Worm (Caenorhabditis elegans): ENCODE data around the gene inx-5.

The inx-5 gene

ce11 chrX:8302299-8302698 lies at the start of gene inx-5:
Gene inx-5, minus strand, starts transcription at chrX:8302399.
- no peak for TF ChIP-seq drap-1 (GFP tag; optimal IDR thresholded peaks at IDR 0.05)

- no peak for TF ChIP-seq sem-2 (GFP tag; optimal IDR thresholded peaks at IDR 0.05)
- TF ChIP-seq ces-1 (GFP tag; optimal IDR thresholded peaks at IDR 0.05): no peak
- TF ChIP-seq blmp-1 (tag; optimal IDR thresholded peaks at IDR 0.05): no peak
- no peak for TF ChIP-seq lin-13 (tag; optimal IDR thresholded peaks at IDR 0.05)
- no peak for TF ChIP-seq ztf-11 (tag; optimal IDR thresholded peaks at IDR 0.05)
- no peak for TF ChIP-seq mab-5 (tag; optimal IDR thresholded peaks at IDR 0.05)
- no peak for TF ChIP-seq zip-8 (tag; optimal IDR thresholded peaks at IDR 0.05)
- no peak for TF ChIP-seq flh-1 (GFP tag; optimal IDR thresholded peaks at IDR 0.05)
- no peak for TF ChIP-seq ceh-83 (GFP tag; optimal IDR thresholded peaks at IDR 0.05)
- no peak for TF ChIP-seq ceh-43 (GFP tag; optimal IDR thresholded peaks at IDR 0.05)
- no peak for TF ChIP-seq lin-32 (GFP tag; optimal IDR thresholded peaks at IDR 0.05)
Observed at ce11 chrX:8350984-8351383, 48.8 kb upstream of the inx-5 start, which contains the start of gene npr-28. Gene npr-28, minus strand, starts transcription at chrX:8351084.

- TF ChIP-seq unc-120 (tag; optimal IDR thresholded peaks at IDR 0.05; ENCODE audit: poor library complexity, severe bottlenecking) (no peak), lin-32 (GFP tag; optimal IDR thresholded peaks at IDR 0.05) (no peak), blmp-1 (tag; optimal IDR thresholded peaks at IDR 0.05) (no peak), flh-1 (GFP tag; optimal IDR thresholded peaks at IDR 0.05) (no peak), zip-8 (tag; optimal IDR thresholded peaks at IDR 0.05) (no peak), lin-13 (tag; optimal IDR thresholded peaks at IDR 0.05) (no peak), nhr-2 (tag; optimal IDR thresholded peaks at IDR 0.05) (no peak), ceh-43 (GFP tag; optimal IDR thresholded peaks at IDR 0.05) (no peak), ztf-11 (tag; optimal IDR thresholded peaks at IDR 0.05) (no peak), unc-62 (GFP tag; optimal IDR thresholded peaks at IDR 0.05) (no peak)
Observed at ce11 chrX:8346248-8346647, 44.0 kb upstream of the inx-5 start, which contains the start of gene drd-5. Gene drd-5, minus strand, starts transcription at chrX:8346348.

- TF ChIP-seq mep-1 (tag; optimal IDR thresholded peaks at IDR 0.05): no peak
- TF ChIP-seq cnd-1 (tag; optimal IDR thresholded peaks at IDR 0.05): no peak
- no peak for TF ChIP-seq tbx-8 (GFP tag; optimal IDR thresholded peaks at IDR 0.05)
- no peak for TF ChIP-seq ham-2 (GFP tag; optimal IDR thresholded peaks at IDR 0.05)
- no peak for TF ChIP-seq lsy-2 (tag; optimal IDR thresholded peaks at IDR 0.05)
- TF ChIP-seq bed-3 (GFP tag; optimal IDR thresholded peaks at IDR 0.05): no peak
- no peak for TF ChIP-seq nhr-76 (tag; optimal IDR thresholded peaks at IDR 0.05)
Observed at ce11 chrX:8341675-8342074, 39.5 kb upstream of the inx-5 start, which contains the start of gene F55E10.1. Gene F55E10.1, plus strand, starts transcription at chrX:8341975.

ce11 chrX:8340393-8340792 lies 38.2 kb upstream of the inx-5 start, which contains the start of gene F55E10.2:
Gene F55E10.2, plus strand, starts transcription at chrX:8340693.
- TF ChIP-seq nhr-12 (tag; optimal IDR thresholded peaks at IDR 0.05) (no peak), unc-120 (tag; optimal IDR thresholded peaks at IDR 0.05; ENCODE audit: poor library complexity, severe bottlenecking) (no peak), sptf-1 (tag; optimal IDR thresholded peaks at IDR 0.05) (no peak), drap-1 (GFP tag; optimal IDR thresholded peaks at IDR 0.05) (no peak)

- TF ChIP-seq cnd-1 (tag; optimal IDR thresholded peaks at IDR 0.05) (no peak), nhr-76 (tag; optimal IDR thresholded peaks at IDR 0.05) (no peak), blmp-1 (tag; optimal IDR thresholded peaks at IDR 0.05) (no peak), pha-4 (tag; optimal IDR thresholded peaks at IDR 0.05) (no peak), mab-5 (tag; optimal IDR thresholded peaks at IDR 0.05) (no peak), ceh-39 (tag; optimal IDR thresholded peaks at IDR 0.05) (no peak), elt-3 (tag; optimal IDR thresholded peaks at IDR 0.05) (no peak)
Observed at ce11 chrX:8327800-8328199, 25.6 kb upstream of the inx-5 start, which contains the start of gene F55E10.4. Gene F55E10.4, minus strand, starts transcription at chrX:8327900.

ce11 chrX:8326394-8326793 lies 24.2 kb upstream of the inx-5 start, which contains the start of gene R09F10.8:
Gene R09F10.8, minus strand, starts transcription at chrX:8326451.
- TF ChIP-seq sptf-1 (tag; optimal IDR thresholded peaks at IDR 0.05) (no peak), elt-3 (tag; optimal IDR thresholded peaks at IDR 0.05) (no peak), lsy-2 (tag; optimal IDR thresholded peaks at IDR 0.05) (no peak), mls-2 (tag; optimal IDR thresholded peaks at IDR 0.05) (no peak), nhr-76 (tag; optimal IDR thresholded peaks at IDR 0.05) (no peak), bed-3 (GFP tag; optimal IDR thresholded peaks at IDR 0.05) (no peak), ces-1 (GFP tag; optimal IDR thresholded peaks at IDR 0.05) (no peak)

Measured in whole organism, mixed stage, embryonic.